Fruit fly (Drosophila melanogaster) whole organism, pupa: ENCODE measurements around the gene Lsp2.

ENCODE experiments used
- CG10348 ChIP-seq: fragments of 200-800 bp; sonication (Bioruptor generic); IDR thresholded peaks from 2 replicates; pipeline ENCODE4 v1.3.6; 2022; ENCODE audit warnings: missing biosample characterization, missing genetic modification characterization
- CG12605 ChIP-seq: fragments of 200-800 bp; sonication (Bioruptor generic); IDR thresholded peaks from 2 replicates; pipeline ENCODE4 v1.3.6; 2022; ENCODE audit warnings: missing biosample characterization, missing genetic modification characterization
- CG13204 ChIP-seq: fragments of 200-800 bp; sonication (Bioruptor generic); optimal IDR thresholded peaks from 2 replicates; lab custom pipeline; 2018; ENCODE audit warnings: missing biosample characterization, mild to moderate bottlenecking, missing genetic modification characterization, moderate library complexity
- CG14655 ChIP-seq: fragments of 200-800 bp; sonication (Bioruptor generic); optimal IDR thresholded peaks from 3 replicates; lab custom pipeline; 2017; ENCODE audit warnings: mild to moderate bottlenecking, missing biosample characterization, missing genetic modification reagents, missing genetic modification characterization
- CG15710 ChIP-seq: fragments of 200-800 bp; sonication (Bioruptor generic); optimal IDR thresholded peaks from 2 replicates; lab custom pipeline; 2018; ENCODE audit warnings: missing biosample characterization, mild to moderate bottlenecking, missing genetic modification characterization, moderate library complexity
- CG17806 ChIP-seq: fragments of 200-800 bp; sonication (Bioruptor generic); optimal IDR thresholded peaks from 2 replicates; lab custom pipeline; 2018; ENCODE audit warnings: missing biosample characterization, mild to moderate bottlenecking, missing genetic modification characterization, moderate library complexity
- CG32121 ChIP-seq: fragments of 200-800 bp; sonication (Bioruptor generic); IDR thresholded peaks from 2 replicates; pipeline ENCODE4 v1.3.6; 2022; ENCODE audit warnings: missing biosample characterization, missing genetic modification characterization
- CG34367 ChIP-seq: fragments of 200-800 bp; sonication (Bioruptor generic); optimal IDR thresholded peaks from 2 replicates; lab custom pipeline; 2018; ENCODE audit warnings: missing biosample characterization, mild to moderate bottlenecking, missing genetic modification characterization
- CG4496 ChIP-seq: fragments of 200-800 bp; sonication (Bioruptor generic); IDR thresholded peaks from 3 replicates; pipeline ENCODE4 v1.3.6; 2022; ENCODE audit warnings: missing biosample characterization, missing genetic modification characterization
- CG8159 ChIP-seq: fragments of 200-800 bp; sonication (Bioruptor generic); optimal IDR thresholded peaks from 3 replicates; lab custom pipeline; 2018; ENCODE audit warnings: missing biosample characterization, mild to moderate bottlenecking, missing genetic modification characterization, moderate library complexity
- CG8301 ChIP-seq: fragments of 200-800 bp; sonication (Bioruptor generic); optimal IDR thresholded peaks from 2 replicates; lab custom pipeline; 2018; ENCODE audit warnings: missing biosample characterization, mild to moderate bottlenecking, missing genetic modification characterization
- CG9948 ChIP-seq: fragments of 200-800 bp; sonication (Bioruptor generic); optimal IDR thresholded peaks from 2 replicates; lab custom pipeline; 2018; ENCODE audit warnings: missing biosample characterization, mild to moderate bottlenecking, missing genetic modification characterization, moderate library complexity
- D1 ChIP-seq: fragments of 200-800 bp; sonication (Bioruptor generic); optimal IDR thresholded peaks from 2 replicates; lab custom pipeline; 2018; ENCODE audit warnings: missing biosample characterization, mild to moderate bottlenecking, missing genetic modification characterization, moderate library complexity
- EcR ChIP-seq: fragments of 200-800 bp; sonication (Bioruptor generic); optimal IDR thresholded peaks from 3 replicates; lab custom pipeline; 2019; ENCODE audit warnings: missing biosample characterization, missing genetic modification characterization, mild to moderate bottlenecking, moderate library complexity, missing genetic modification reagents
- Ets98B ChIP-seq: fragments of 200-800 bp; sonication (Bioruptor generic); IDR thresholded peaks from 2 replicates; pipeline ENCODE4 v1.3.6; 2022; ENCODE audit warnings: missing biosample characterization, missing genetic modification characterization
- Pif1A ChIP-seq: fragments of 200-800 bp; sonication (Bioruptor generic); optimal IDR thresholded peaks from 3 replicates; lab custom pipeline; 2016; ENCODE audit warnings: missing biosample characterization, missing genetic modification characterization
- Pif1B ChIP-seq: fragments of 200-800 bp; sonication (Bioruptor generic); optimal IDR thresholded peaks from 3 replicates; lab custom pipeline; 2016; ENCODE audit warnings: missing biosample characterization, missing genetic modification characterization
- Snoo ChIP-seq: fragments of 200-800 bp; sonication (Bioruptor generic); optimal IDR thresholded peaks from 3 replicates; lab custom pipeline; 2017; ENCODE audit warnings: missing biosample characterization, mild to moderate bottlenecking, missing genetic modification characterization, inconsistent platforms
- fd96Ca ChIP-seq: fragments of 200-800 bp; sonication (Bioruptor generic); IDR thresholded peaks from 3 replicates; pipeline ENCODE4 v1.3.6; 2022; ENCODE audit warnings: missing biosample characterization, missing genetic modification characterization
- gl ChIP-seq: fragments of 200-800 bp; sonication (Bioruptor generic); optimal IDR thresholded peaks from 2 replicates; lab custom pipeline; 2018; ENCODE audit warnings: missing biosample characterization, mild to moderate bottlenecking, missing genetic modification characterization
- rn ChIP-seq: fragments of 200-800 bp; sonication (Bioruptor generic); IDR thresholded peaks from 2 replicates; pipeline ENCODE4 v1.3.6; 2022; ENCODE audit warnings: missing biosample characterization, missing genetic modification characterization

The Lsp2 gene

DNA sequence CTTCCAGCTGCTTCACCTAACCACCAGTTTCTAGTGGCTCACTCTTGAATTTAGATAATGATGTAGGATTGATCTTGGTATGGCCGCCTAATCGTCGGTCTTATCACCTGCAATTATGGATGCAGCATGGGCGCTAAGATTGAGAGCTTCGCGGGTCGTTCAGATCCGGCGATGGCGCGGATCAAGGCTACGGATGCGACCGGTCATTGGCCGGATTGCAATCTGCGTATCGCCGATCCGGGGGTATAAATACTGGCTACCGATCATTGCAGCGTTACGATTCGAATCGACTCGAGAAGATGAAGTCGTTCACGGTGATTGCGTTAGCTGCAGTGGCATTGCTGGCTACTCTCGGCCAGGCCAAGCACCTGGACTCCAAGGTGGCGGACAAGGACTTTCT is at the start of gene Lsp2:
TSS of gene Lsp2 (plus strand) at position 283 of the 400 bp plus-strand sequence.
- TF ChIP-seq fd96Ca (GFP tag; lab: Robert Waterston, UW): no peak
- peak; percentile 40 for TF ChIP-seq EcR (GFP tag; lab: Kevin White, UChicago)
- TF ChIP-seq, all 21 proteins: peak for 1

DNA sequence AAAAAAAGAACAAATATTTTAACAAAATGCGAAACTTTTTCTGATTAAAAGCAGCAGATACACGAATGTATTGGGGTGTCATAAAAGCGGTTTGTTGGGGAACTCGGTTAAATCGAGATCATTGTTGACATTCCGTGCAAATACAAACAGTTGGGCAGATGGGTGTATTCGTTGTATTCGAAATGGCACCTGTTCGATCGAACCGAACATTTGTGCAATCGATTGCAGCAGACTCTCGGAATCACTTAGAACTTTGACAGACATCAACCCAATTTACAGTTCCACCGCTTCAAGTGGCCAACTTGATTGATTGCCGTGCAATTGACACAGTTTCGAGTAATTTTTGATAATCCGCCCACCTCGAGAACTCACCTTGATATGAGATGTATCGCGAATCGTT is 48.8 kb upstream of the Lsp2 start:
- TF ChIP-seq CG12605 (GFP tag; lab: Robert Waterston, UW) (no peak), CG9948 (no peak), CG10348 (GFP tag; lab: Robert Waterston, UW) (no peak), CG34367 (no peak), Pif1A (GFP tag; lab: Kevin White, UChicago) (no peak), CG14655 (GFP tag; lab: Kevin White, UChicago) (no peak)

- TF ChIP-seq EcR (GFP tag; lab: Kevin White, UChicago) (peak; percentile 79), CG14655 (GFP tag; lab: Kevin White, UChicago) (peak; percentile 68), Ets98B (peak; percentile 72), Pif1A (GFP tag; lab: Kevin White, UChicago) (peak; percentile 30), fd96Ca (GFP tag; lab: Robert Waterston, UW) (peak; percentile 53; the same call in 2 of the 3 replicates), CG32121 (GFP tag; lab: Robert Waterston, UW) (peak; percentile 40; the same call in 1 of the 2 replicates), CG4496 (peak; percentile 84), CG17806 (tag; lab: Kevin White, UChicago) (peak; percentile 58), CG9948 (peak; percentile 78), CG34367 (peak; percentile 52), D1 (tag; lab: Kevin White, UChicago) (no peak), CG8159 (tag; lab: Kevin White, UChicago) (peak; percentile 86), Snoo (tag; lab: Kevin White, UChicago) (peak; percentile 69), CG12605 (GFP tag; lab: Robert Waterston, UW) (peak; percentile 81), rn (peak; percentile 55), CG8301 (tag; lab: Kevin White, UChicago) (peak; percentile 12), Pif1B (peak; percentile 71), CG15710 (tag; lab: Kevin White, UChicago) (peak; percentile 76), CG10348 (GFP tag; lab: Robert Waterston, UW) (no peak), CG13204 (GFP tag; lab: Kevin White, UChicago) (peak; percentile 32), gl (tag; lab: Kevin White, UChicago) (peak; percentile 63)
Observed at dm6 chr3L:12081679-12082520, 47.3 kb upstream of the Lsp2 start, which contains the start of gene Sema5c. Sema5c (minus strand) TSS chr3L:12081830.

- TF ChIP-seq CG12605 (GFP tag; lab: Robert Waterston, UW) (0 out of 2 replicates have a peak, but pooled peaks have one; percentile 7), CG13204 (GFP tag; lab: Kevin White, UChicago) (no peak)
Observed at dm6 chr3L:12082521-12082841, 46.7 kb upstream of the Lsp2 start.

- no peak for TF ChIP-seq D1 (tag; lab: Kevin White, UChicago)
- TF ChIP-seq CG17806 (tag; lab: Kevin White, UChicago): no peak
- TF ChIP-seq CG4496: no peak
- TF ChIP-seq Pif1B: no peak
- no peak for TF ChIP-seq Ets98B
- no peak for TF ChIP-seq CG13204 (GFP tag; lab: Kevin White, UChicago)
- no peak for TF ChIP-seq CG32121 (GFP tag; lab: Robert Waterston, UW)
- TF ChIP-seq CG8159 (tag; lab: Kevin White, UChicago): no peak
- TF ChIP-seq Snoo (tag; lab: Kevin White, UChicago): no peak
- no peak for TF ChIP-seq EcR (GFP tag; lab: Kevin White, UChicago)
- TF ChIP-seq CG9948: no peak
- no peak for TF ChIP-seq CG34367
- TF ChIP-seq, all 21 proteins: peak for 0
Observed at dm6 chr3L:12083092-12083680, 46.0 kb upstream of the Lsp2 start.

dm6 chr3L:12083861-12084260 is 45.3 kb upstream of the Lsp2 start:
- TF ChIP-seq Pif1B (no peak), gl (tag; lab: Kevin White, UChicago) (no peak), CG4496 (no peak), CG10348 (GFP tag; lab: Robert Waterston, UW) (no peak), Pif1A (GFP tag; lab: Kevin White, UChicago) (no peak), CG34367 (no peak), CG17806 (tag; lab: Kevin White, UChicago) (no peak), CG12605 (GFP tag; lab: Robert Waterston, UW) (no peak), CG8301 (tag; lab: Kevin White, UChicago) (no peak), CG8159 (tag; lab: Kevin White, UChicago) (no peak), CG32121 (GFP tag; lab: Robert Waterston, UW) (no peak), CG15710 (tag; lab: Kevin White, UChicago) (no peak), D1 (tag; lab: Kevin White, UChicago) (no peak), CG14655 (GFP tag; lab: Kevin White, UChicago) (no peak), Snoo (tag; lab: Kevin White, UChicago) (no peak), fd96Ca (GFP tag; lab: Robert Waterston, UW) (no peak), CG13204 (GFP tag; lab: Kevin White, UChicago) (no peak), CG9948 (no peak)
